Worm (Caenorhabditis elegans): ENCODE measurements around the gene cfap-36.

DNA sequence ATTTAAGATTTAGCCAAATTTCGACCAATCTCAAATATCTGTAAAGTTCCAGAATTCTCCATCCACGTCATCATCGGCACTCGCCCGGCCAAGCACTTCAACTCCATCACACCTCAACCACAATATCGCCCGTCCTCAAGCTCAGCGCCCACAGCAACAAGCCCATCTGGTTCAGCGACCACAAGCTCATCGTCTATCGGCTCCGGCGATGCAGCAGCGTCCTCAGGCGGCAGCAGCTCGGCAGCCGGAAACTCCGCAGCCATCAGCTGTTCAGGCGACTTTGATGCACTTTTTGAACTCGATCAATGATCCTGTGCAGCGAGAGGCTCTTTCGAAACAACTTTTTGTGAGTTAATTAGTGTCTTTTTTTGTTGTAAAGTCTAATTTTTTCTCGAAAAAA is 54.7 kb downstream of the cfap-36 start:
- TF ChIP-seq flt-1 (GFP tag; IDR thresholded peaks at IDR 0.05) (no peak), klf-2 (GFP tag; conservative IDR thresholded peaks at IDR 0.05) (no peak), ref-1 (GFP tag; conservative IDR thresholded peaks at IDR 0.05) (no peak), tab-1 (GFP tag; IDR thresholded peaks at IDR 0.05) (no peak), med-1 (GFP tag; optimal IDR thresholded peaks at IDR 0.05; ENCODE audit: insufficient read depth) (no peak), T22C8.4 (GFP tag; IDR thresholded peaks at IDR 0.05) (no peak), ztf-23 (GFP tag; IDR thresholded peaks at IDR 0.05) (no peak), ztf-29 (GFP tag; IDR thresholded peaks at IDR 0.05) (no peak), cog-1 (tag; optimal IDR thresholded peaks at IDR 0.05) (no peak)
